Worm (Caenorhabditis elegans): ENCODE measurements around the gene stip-1.
A peak's percentile ranks its signal among the peaks of the same experiment; 100 is the strongest.

stip-1 gene

DNA sequence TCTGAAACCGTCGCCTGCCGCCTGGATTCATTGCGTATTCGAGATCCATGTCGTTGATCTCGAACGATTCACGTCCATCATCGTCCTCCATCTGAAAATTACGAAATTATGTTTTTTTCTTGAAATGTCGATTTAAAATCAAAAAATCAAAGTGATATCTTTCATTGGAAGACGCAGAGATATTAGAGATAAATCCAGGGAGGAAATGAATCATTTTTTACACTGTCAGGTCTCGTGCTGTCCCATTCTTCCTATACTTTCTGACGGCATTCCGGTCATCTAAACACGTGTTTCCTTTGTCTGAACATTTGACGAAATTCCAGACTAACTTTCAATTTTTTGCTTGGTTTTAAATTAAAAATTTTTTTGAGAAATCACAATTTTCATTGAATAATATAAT is at the start of gene stip-1:
Gene stip-1, minus strand, starts transcription at position 98 of the 400 bp plus-strand sequence.
- TF ChIP-seq mab-5 (tag; optimal IDR thresholded peaks at IDR 0.05) (peak; percentile 24), lsy-2 (tag; optimal IDR thresholded peaks at IDR 0.05) (no peak)

DNA sequence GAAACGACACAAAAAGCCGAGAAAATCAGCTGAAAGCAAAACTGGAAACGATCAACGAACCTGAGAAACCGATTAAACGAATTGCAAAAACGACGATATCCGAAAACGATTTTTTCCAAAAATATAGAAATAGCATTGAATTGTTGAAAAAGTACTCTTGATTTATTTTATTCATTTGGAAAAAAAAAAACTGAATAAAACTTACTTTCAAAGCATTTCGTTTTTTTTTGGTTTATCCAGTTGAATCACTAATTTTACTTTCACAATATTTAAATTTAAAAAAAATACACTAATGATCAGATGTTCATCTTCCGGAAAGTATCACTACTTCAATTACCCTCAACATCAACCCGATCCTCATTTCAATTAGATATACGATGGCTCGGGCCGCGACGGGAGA is 46.8 kb upstream of the stip-1 start, which contains the start of gene T09F3.5:
Gene T09F3.5, plus strand, starts transcription at position 301 of the 400 bp plus-strand sequence.
- TF ChIP-seq peb-1 (tag; optimal IDR thresholded peaks at IDR 0.05): no peak
- TF ChIP-seq R02D3.7 (tag; optimal IDR thresholded peaks at IDR 0.05): no peak
- no peak for TF ChIP-seq aly-2 (tag; optimal IDR thresholded peaks at IDR 0.05)
- TF ChIP-seq lin-11 (tag; optimal IDR thresholded peaks at IDR 0.05): no peak
- no peak for TF ChIP-seq nhr-237 (tag; optimal IDR thresholded peaks at IDR 0.05)
- TF ChIP-seq blmp-1 (tag; optimal IDR thresholded peaks at IDR 0.05; ENCODE audit: insufficient read depth): no peak
- TF ChIP-seq nhr-11 (tag; optimal IDR thresholded peaks at IDR 0.05): no peak
- no peak for TF ChIP-seq Y55F3AM.14 (GFP tag; optimal IDR thresholded peaks at IDR 0.05)
- no peak for TF ChIP-seq gmeb-1 (tag; optimal IDR thresholded peaks at IDR 0.05)
- TF ChIP-seq egl-27 (tag; optimal IDR thresholded peaks at IDR 0.05): no peak
- TF ChIP-seq mab-5 (tag; optimal IDR thresholded peaks at IDR 0.05): no peak
- no peak for TF ChIP-seq unc-62 (GFP tag; optimal IDR thresholded peaks at IDR 0.05)
- TF ChIP-seq ZK546.5 (tag; optimal IDR thresholded peaks at IDR 0.05): no peak
- no peak for TF ChIP-seq ceh-16 (tag; optimal IDR thresholded peaks at IDR 0.05)

DNA sequence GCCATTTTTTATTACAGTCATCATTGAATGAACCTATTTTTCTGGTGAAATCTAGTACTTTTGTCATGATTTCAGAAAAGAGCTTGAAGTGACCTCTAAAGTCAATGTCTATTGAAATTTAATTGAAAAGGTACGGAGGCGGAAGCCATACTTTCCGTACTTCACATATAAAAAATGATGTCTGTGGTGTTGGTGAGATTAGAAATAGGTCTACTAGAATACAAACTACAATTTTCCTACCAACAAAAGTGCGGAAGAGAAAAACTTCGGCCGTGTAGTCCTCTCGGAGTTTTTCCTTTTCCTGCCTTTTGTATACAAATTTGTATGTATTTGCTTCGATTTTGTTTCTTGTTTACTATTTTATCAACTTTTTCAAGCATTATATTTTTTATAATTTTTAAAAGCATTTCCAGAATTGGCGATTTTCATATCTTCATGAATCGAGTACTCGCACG is 45.5 kb upstream of the stip-1 start, which contains the start of gene T09F3.4:
Gene T09F3.4, plus strand, starts transcription at position 405 of the 455 bp plus-strand sequence.
- TF ChIP-seq snpc-4 (tag; optimal IDR thresholded peaks at IDR 0.05) (no peak), unc-55 (GFP tag; optimal IDR thresholded peaks at IDR 0.05) (peak; percentile 81), alr-1 (tag; optimal IDR thresholded peaks at IDR 0.05) (no peak), egl-27 (tag; optimal IDR thresholded peaks at IDR 0.05) (no peak), crh-2 (tag; optimal IDR thresholded peaks at IDR 0.05) (peak; percentile 63), lsy-2 (tag; optimal IDR thresholded peaks at IDR 0.05) (peak; percentile 18 to 75), peb-1 (tag; optimal IDR thresholded peaks at IDR 0.05) (no peak), sem-4 (tag; optimal IDR thresholded peaks at IDR 0.05) (peak; percentile 19), gmeb-1 (tag; optimal IDR thresholded peaks at IDR 0.05) (peak; percentile 72), C34F6.9 (tag; optimal IDR thresholded peaks at IDR 0.05) (peak; percentile 43), nhr-237 (tag; optimal IDR thresholded peaks at IDR 0.05) (no peak), sma-9 (GFP tag; optimal IDR thresholded peaks at IDR 0.05) (peak; percentile 87), sma-9 (tag; optimal IDR thresholded peaks at IDR 0.05) (no peak), mbf-1 (tag; optimal IDR thresholded peaks at IDR 0.05) (no peak), skn-1 (tag; optimal IDR thresholded peaks at IDR 0.05) (no peak), unc-62 (GFP tag; optimal IDR thresholded peaks at IDR 0.05) (no peak), ZK546.5 (tag; optimal IDR thresholded peaks at IDR 0.05) (no peak), blmp-1 (tag; optimal IDR thresholded peaks at IDR 0.05; ENCODE audit: insufficient read depth) (no peak), Y55F3AM.14 (GFP tag; optimal IDR thresholded peaks at IDR 0.05) (no peak), fos-1 (tag; optimal IDR thresholded peaks at IDR 0.05) (no peak), sma-3 (GFP tag; optimal IDR thresholded peaks at IDR 0.05) (peak; percentile 65), lin-39 (tag; optimal IDR thresholded peaks at IDR 0.05) (no peak), nhr-129 (tag; optimal IDR thresholded peaks at IDR 0.05) (no peak), nhr-25 (tag; optimal IDR thresholded peaks at IDR 0.05) (peak; percentile 65), F13H6.1 (tag; optimal IDR thresholded peaks at IDR 0.05) (peak; percentile 45), aly-2 (tag; optimal IDR thresholded peaks at IDR 0.05) (no peak), ztf-11 (tag; optimal IDR thresholded peaks at IDR 0.05) (no peak), lin-13 (GFP tag; optimal IDR thresholded peaks at IDR 0.05) (peak; percentile 56), R02D3.7 (tag; optimal IDR thresholded peaks at IDR 0.05) (no peak), nhr-6 (tag; optimal IDR thresholded peaks at IDR 0.05) (no peak), mab-5 (tag; optimal IDR thresholded peaks at IDR 0.05) (no peak), nhr-10 (tag; optimal IDR thresholded peaks at IDR 0.05) (no peak)

DNA sequence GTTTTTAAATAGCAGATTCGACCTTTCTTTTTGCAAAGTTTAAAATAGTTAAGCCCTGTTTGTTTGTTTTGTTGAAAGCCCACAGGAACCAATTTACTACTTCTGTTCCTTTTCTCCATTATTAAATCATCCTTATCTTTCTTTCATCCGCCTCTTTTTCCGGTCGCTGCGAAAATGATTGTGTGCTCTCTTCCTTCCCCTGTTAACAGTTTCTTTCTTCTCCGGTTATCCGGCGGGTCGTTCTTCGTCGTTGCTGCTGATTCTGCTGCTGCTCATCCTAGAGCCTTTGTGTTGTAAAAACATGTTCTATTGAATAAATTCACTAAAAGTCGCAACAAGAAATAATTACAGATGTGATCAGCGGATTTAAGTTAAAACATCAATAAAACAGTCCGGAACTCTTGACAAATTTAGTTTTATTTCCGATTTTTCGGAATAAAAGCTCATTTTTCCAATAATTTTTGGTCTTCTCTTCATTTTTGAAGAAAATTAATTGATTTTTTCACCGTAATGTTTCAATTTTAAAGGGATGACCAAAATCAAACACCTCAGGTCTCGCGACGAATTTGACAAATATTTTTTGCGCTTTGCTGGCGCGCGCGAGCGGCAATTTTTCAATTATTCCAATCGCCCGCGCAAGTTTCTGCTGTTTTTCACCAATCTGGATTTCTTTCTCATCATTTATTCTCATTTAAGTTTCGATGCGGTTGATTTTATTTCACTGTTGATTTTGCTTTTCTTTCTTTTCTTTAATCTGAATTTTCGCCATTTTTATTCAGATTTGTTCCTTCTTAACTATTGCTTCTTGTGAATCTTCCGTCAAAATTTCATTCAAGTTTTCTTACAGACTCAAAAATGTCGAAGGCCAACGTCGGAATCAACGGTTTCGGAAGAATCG is 43.7 kb upstream of the stip-1 start, which contains the start of gene gpd-1:
Gene gpd-1, plus strand, starts transcription at position 848 of the 898 bp plus-strand sequence.
- no peak for TF ChIP-seq lin-11 (tag; optimal IDR thresholded peaks at IDR 0.05)

Data from whole organism, L2 larva.